1 fruit fly cellular context compared by ENCODE assay signal in the genomic region with DNA sequence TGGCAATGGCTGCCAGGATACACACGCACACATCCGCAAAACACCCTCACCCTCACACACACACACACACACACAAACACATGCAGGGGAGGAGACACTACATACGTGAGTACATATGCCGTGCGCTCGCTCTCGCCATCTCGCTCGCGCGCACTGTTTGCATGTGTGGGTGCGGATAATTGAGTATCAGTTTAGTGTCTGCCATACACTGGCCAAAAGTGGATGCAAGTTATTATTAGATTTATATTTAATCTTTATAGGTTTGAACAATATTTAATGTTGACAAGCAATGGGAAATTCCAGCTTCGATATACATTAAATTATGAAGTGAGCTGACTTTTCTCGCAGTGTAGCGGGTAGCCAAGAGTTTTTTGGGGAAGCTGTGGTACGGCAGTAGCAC.
TF ChIP-seq lines count a peak whose summit lies in the region.

No protein-coding gene starts in this region.

TF ChIP-seq in whole organism, embryonic, 481 proteins besides CTCF, POLR2A, EP300 and RAD21 (continued from another document and continues in another):
- TF ChIP-seq CG31224 (GFP tag; IDR thresholded peaks at IDR 0.05; lab: Robert Waterston, UW) (no peak), Dp (GFP tag; optimal IDR thresholded peaks at IDR 0.05; lab: Kevin White, UChicago) (no peak), H2.0 (GFP tag; IDR thresholded peaks at IDR 0.05; lab: Robert Waterston, UW) (peak; percentile 54; the same call in 1 of the 2 replicates), wdn (GFP tag; IDR thresholded peaks at IDR 0.05; lab: Robert Waterston, UW) (no peak), dpn (GFP tag; optimal IDR thresholded peaks at IDR 0.05; lab: Kevin White, UChicago) (peak in 1 of 2 experiments; percentile 56), CG3847 (GFP tag; IDR thresholded peaks at IDR 0.05; lab: Robert Waterston, UW) (peak; percentile 50; the same call in 1 of the 2 replicates), Nf-YB (GFP tag; optimal IDR thresholded peaks at IDR 0.05; lab: Kevin White, UChicago) (peak; percentile 77), CG11093 (GFP tag; IDR thresholded peaks at IDR 0.05; lab: Robert Waterston, UW) (peak; percentile 37; the same call in 1 of the 3 replicates), otp (GFP tag; IDR thresholded peaks at IDR 0.05; lab: Robert Waterston, UW) (0 out of 3 replicates have a peak, but pooled peaks have one; percentile 44), D (optimal IDR thresholded peaks at IDR 0.05; lab: Kevin White, UChicago) (no peak), D (GFP tag; optimal IDR thresholded peaks at IDR 0.05; lab: Kevin White, UChicago) (peak; percentile 45), Camta (GFP tag; optimal IDR thresholded peaks at IDR 0.05; lab: Kevin White, UChicago) (no peak), twi (tag; optimal IDR thresholded peaks at IDR 0.05; lab: Kevin White, UChicago) (peak; percentile 66), CG7839 (tag; optimal IDR thresholded peaks at IDR 0.05; lab: Kevin White, UChicago) (peak; percentile 79), CG4424 (GFP tag; optimal IDR thresholded peaks at IDR 0.05; lab: Kevin White, UChicago) (peak; percentile 69), ind (GFP tag; optimal IDR thresholded peaks at IDR 0.05; lab: Kevin White, UChicago) (peak; percentile 41), zen (tag; optimal IDR thresholded peaks at IDR 0.05; lab: Kevin White, UChicago) (peak; percentile 86), pho (GFP tag; optimal IDR thresholded peaks at IDR 0.05; lab: Kevin White, UChicago) (no peak), Atf-2 (GFP tag; optimal IDR thresholded peaks at IDR 0.05; lab: Kevin White, UChicago) (no peak), Usf (GFP tag; optimal IDR thresholded peaks at IDR 0.05; lab: Kevin White, UChicago) (peak; percentile 17), CG14710 (tag; optimal IDR thresholded peaks at IDR 0.05; lab: Kevin White, UChicago) (peak; percentile 60), CG18599 (GFP tag; optimal IDR thresholded peaks at IDR 0.05; lab: Kevin White, UChicago) (peak; percentile 84), Kr (GFP tag; optimal IDR thresholded peaks at IDR 0.05; lab: Kevin White, UChicago) (no peak), tin (GFP tag; optimal IDR thresholded peaks at IDR 0.05; lab: Kevin White, UChicago) (peak; percentile 73), Antp (GFP tag; optimal IDR thresholded peaks at IDR 0.05; lab: Kevin White, UChicago) (no peak), CG4617 (GFP tag; optimal IDR thresholded peaks at IDR 0.05; lab: Kevin White, UChicago; ENCODE audit: borderline replicate concordance) (peak; percentile 5), CG17359 (tag; optimal IDR thresholded peaks at IDR 0.05; lab: Kevin White, UChicago) (peak; percentile 70), CG6272 (GFP tag; IDR thresholded peaks at IDR 0.05; lab: Robert Waterston, UW) (0 out of 2 replicates have a peak, but pooled peaks have one; percentile 7), Lhr (GFP tag; optimal IDR thresholded peaks at IDR 0.05; lab: Kevin White, UChicago) (no peak), crol (GFP tag; IDR thresholded peaks at IDR 0.05; lab: Robert Waterston, UW) (no peak), Tbp (GFP tag; optimal IDR thresholded peaks at IDR 0.05; lab: Kevin White, UChicago) (no peak), CG13424 (tag; optimal IDR thresholded peaks at IDR 0.05; lab: Kevin White, UChicago) (peak; percentile 75), CG12299 (tag; optimal IDR thresholded peaks at IDR 0.05; lab: Kevin White, UChicago) (peak; percentile 41), ssp (GFP tag; IDR thresholded peaks at IDR 0.05; lab: Robert Waterston, UW) (no peak; the same call in 1 of the 2 replicates), abd-A (tag; optimal IDR thresholded peaks at IDR 0.05; lab: Kevin White, UChicago) (peak; percentile 65), CG6254 (GFP tag; optimal IDR thresholded peaks at IDR 0.05; lab: Kevin White, UChicago) (peak; percentile 64), CG11695 (GFP tag; IDR thresholded peaks at IDR 0.05; lab: Robert Waterston, UW) (0 out of 3 replicates have a peak, but pooled peaks have one; percentile 27), Sry-δ (GFP tag; optimal IDR thresholded peaks at IDR 0.05; lab: Kevin White, UChicago) (no peak), Asciz (GFP tag; optimal IDR thresholded peaks at IDR 0.05; lab: Kevin White, UChicago) (peak; percentile 9), CG15601 (tag; optimal IDR thresholded peaks at IDR 0.05; lab: Kevin White, UChicago) (peak; percentile 28), Stat92E (GFP tag; optimal IDR thresholded peaks at IDR 0.05; lab: Kevin White, UChicago) (no peak), lab (GFP tag; optimal IDR thresholded peaks at IDR 0.05; lab: Kevin White, UChicago) (peak; percentile 82), D19B (GFP tag; optimal IDR thresholded peaks at IDR 0.05; lab: Kevin White, UChicago) (peak; percentile 17), CG10654 (GFP tag; optimal IDR thresholded peaks at IDR 0.05; lab: Kevin White, UChicago) (peak; percentile 43), CG30431 (GFP tag; optimal IDR thresholded peaks at IDR 0.05; lab: Kevin White, UChicago) (peak; percentile 56), gem (tag; optimal IDR thresholded peaks at IDR 0.05; lab: Kevin White, UChicago) (peak; percentile 80), Sox102F (GFP tag; optimal IDR thresholded peaks at IDR 0.05; lab: Kevin White, UChicago) (peak; percentile 58), CG17186 (GFP tag; optimal IDR thresholded peaks at IDR 0.05; lab: Kevin White, UChicago) (no peak), slp2 (GFP tag; optimal IDR thresholded peaks at IDR 0.05; lab: Kevin White, UChicago) (no peak), CG18011 (GFP tag; optimal IDR thresholded peaks at IDR 0.05; lab: Kevin White, UChicago) (no peak), ap (GFP tag; IDR thresholded peaks at IDR 0.05; lab: Robert Waterston, UW) (0 out of 2 replicates have a peak, but pooled peaks have one; percentile 34), stc (GFP tag; IDR thresholded peaks at IDR 0.05; lab: Robert Waterston, UW) (0 out of 2 replicates have a peak, but pooled peaks have one; percentile 38), CG31365 (tag; optimal IDR thresholded peaks at IDR 0.05; lab: Kevin White, UChicago) (peak; percentile 27), CG9215 (GFP tag; IDR thresholded peaks at IDR 0.05; lab: Robert Waterston, UW) (no peak), wor (GFP tag; IDR thresholded peaks at IDR 0.05; lab: Robert Waterston, UW) (peak; percentile 44), rib (GFP tag; IDR thresholded peaks at IDR 0.05; lab: Robert Waterston, UW) (no peak), tna (GFP tag; IDR thresholded peaks at IDR 0.05; lab: Robert Waterston, UW; ENCODE audit: partially characterized antibody) (no peak), BtbVII (GFP tag; optimal IDR thresholded peaks at IDR 0.05; lab: Kevin White, UChicago) (peak; percentile 35), Fer3 (tag; optimal IDR thresholded peaks at IDR 0.05; lab: Kevin White, UChicago) (peak; percentile 54), sob (GFP tag; IDR thresholded peaks at IDR 0.05; lab: Robert Waterston, UW) (peak; percentile 63; the same call in 1 of the 2 replicates), dati (GFP tag; IDR thresholded peaks at IDR 0.05; lab: Robert Waterston, UW) (no peak), Mes4 (GFP tag; optimal IDR thresholded peaks at IDR 0.05; lab: Kevin White, UChicago) (peak; percentile 7), bigmax (GFP tag; optimal IDR thresholded peaks at IDR 0.05; lab: Kevin White, UChicago) (no peak), CG16813 (GFP tag; IDR thresholded peaks at IDR 0.05; lab: Robert Waterston, UW; ENCODE audit: partially characterized antibody) (no peak), Hand (GFP tag; optimal IDR thresholded peaks at IDR 0.05; lab: Kevin White, UChicago) (peak; percentile 71), Hr78 (GFP tag; optimal IDR thresholded peaks at IDR 0.05; lab: Kevin White, UChicago) (no peak), dan (GFP tag; IDR thresholded peaks at IDR 0.05; lab: Robert Waterston, UW) (no peak), lov (optimal IDR thresholded peaks at IDR 0.05; lab: Kevin White, UChicago) (no peak), lov (GFP tag; IDR thresholded peaks at IDR 0.05; lab: Robert Waterston, UW) (no peak), croc (GFP tag; conservative IDR thresholded peaks at IDR 0.05; lab: Robert Waterston, UW) (peak; percentile 44; the same call in 2 of the 3 replicates), CHES-1-like (GFP tag; optimal IDR thresholded peaks at IDR 0.05; lab: Kevin White, UChicago) (no peak), dmrt99B (tag; optimal IDR thresholded peaks at IDR 0.05; lab: Kevin White, UChicago) (peak; percentile 73), H15 (GFP tag; IDR thresholded peaks at IDR 0.05; lab: Robert Waterston, UW) (peak; percentile 15; the same call in 1 of the 3 replicates), CG4282 (GFP tag; optimal IDR thresholded peaks at IDR 0.05; lab: Kevin White, UChicago) (no peak), CG11456 (GFP tag; IDR thresholded peaks at IDR 0.05; lab: Robert Waterston, UW) (no peak), CG1792 (GFP tag; optimal IDR thresholded peaks at IDR 0.05; lab: Kevin White, UChicago) (no peak), dmrt11E (tag; optimal IDR thresholded peaks at IDR 0.05; lab: Kevin White, UChicago) (peak; percentile 77), Dek (tag; optimal IDR thresholded peaks at IDR 0.05; lab: Kevin White, UChicago) (peak; percentile 64), CG10543 (GFP tag; optimal IDR thresholded peaks at IDR 0.05; lab: Kevin White, UChicago) (peak; percentile 56), CG17385 (GFP tag; optimal IDR thresholded peaks at IDR 0.05; lab: Kevin White, UChicago) (peak; percentile 61), Hr39 (optimal IDR thresholded peaks at IDR 0.05; lab: Kevin White, UChicago) (no peak), CG10959 (GFP tag; IDR thresholded peaks at IDR 0.05; lab: Robert Waterston, UW) (peak; percentile 72), unpg (GFP tag; optimal IDR thresholded peaks at IDR 0.05; lab: Kevin White, UChicago) (peak; percentile 77), CG7963 (GFP tag; IDR thresholded peaks at IDR 0.05; lab: Robert Waterston, UW; ENCODE audit: partially characterized antibody) (no peak), dimm (GFP tag; IDR thresholded peaks at IDR 0.05; lab: Robert Waterston, UW) (no peak), repo (GFP tag; optimal IDR thresholded peaks at IDR 0.05; lab: Kevin White, UChicago) (no peak), Nf-YC (tag; optimal IDR thresholded peaks at IDR 0.05; lab: Kevin White, UChicago) (peak; percentile 85), Taf1 (GFP tag; IDR thresholded peaks at IDR 0.05; lab: Robert Waterston, UW) (peak; percentile 41; the same call in 1 of the 2 replicates), emc (GFP tag; optimal IDR thresholded peaks at IDR 0.05; lab: Kevin White, UChicago) (no peak), lola (GFP tag; optimal IDR thresholded peaks at IDR 0.05; lab: Kevin White, UChicago) (peak in 1 of 3 experiments; percentile 74), CG9817 (tag; optimal IDR thresholded peaks at IDR 0.05; lab: Kevin White, UChicago) (peak; percentile 57), CG14667 (GFP tag; IDR thresholded peaks at IDR 0.05; lab: Robert Waterston, UW) (peak; percentile 36; the same call in 1 of the 2 replicates), CG2712 (tag; optimal IDR thresholded peaks at IDR 0.05; lab: Kevin White, UChicago) (peak; percentile 81), sna (GFP tag; IDR thresholded peaks at IDR 0.05; lab: Robert Waterston, UW; ENCODE audit: partially characterized antibody) (no peak), vnd (GFP tag; IDR thresholded peaks at IDR 0.05; lab: Robert Waterston, UW; ENCODE audit: partially characterized antibody) (no peak), CG7786 (GFP tag; optimal IDR thresholded peaks at IDR 0.05; lab: Kevin White, UChicago) (peak; percentile 25), CG11398 (GFP tag; optimal IDR thresholded peaks at IDR 0.05; lab: Kevin White, UChicago) (no peak), CG4854 (GFP tag; optimal IDR thresholded peaks at IDR 0.05; lab: Kevin White, UChicago) (peak; percentile 9), Oaz (GFP tag; IDR thresholded peaks at IDR 0.05; lab: Robert Waterston, UW) (0 out of 2 replicates have a peak, but pooled peaks have one; percentile 41), org-1 (GFP tag; optimal IDR thresholded peaks at IDR 0.05; lab: Kevin White, UChicago) (peak; percentile 33), eyg (GFP tag; optimal IDR thresholded peaks at IDR 0.05; lab: Kevin White, UChicago) (no peak), CG9727 (GFP tag; optimal IDR thresholded peaks at IDR 0.05; lab: Kevin White, UChicago) (peak; percentile 83), mirr (GFP tag; optimal IDR thresholded peaks at IDR 0.05; lab: Kevin White, UChicago) (peak; percentile 11), CG32767 (GFP tag; IDR thresholded peaks at IDR 0.05; lab: Robert Waterston, UW) (no peak), CG8478 (optimal IDR thresholded peaks at IDR 0.05; lab: Kevin White, UChicago) (no peak), pros (GFP tag; optimal IDR thresholded peaks at IDR 0.05; lab: Kevin White, UChicago) (no peak), CG16779 (GFP tag; IDR thresholded peaks at IDR 0.05; lab: Robert Waterston, UW) (no peak), CG16815 (GFP tag; optimal IDR thresholded peaks at IDR 0.05; lab: Kevin White, UChicago) (peak; percentile 61), fd3F (GFP tag; optimal IDR thresholded peaks at IDR 0.05; lab: Kevin White, UChicago) (peak; percentile 8), Elba2 (GFP tag; optimal IDR thresholded peaks at IDR 0.05; lab: Kevin White, UChicago) (no peak), pan (optimal IDR thresholded peaks at IDR 0.05; lab: Kevin White, UChicago) (no peak), pan (GFP tag; optimal IDR thresholded peaks at IDR 0.05 in 1 of 2, IDR thresholded peaks at IDR 0.05 in 1 of 2) (peak in 1 of 2 experiments; percentile 39), sug (tag; optimal IDR thresholded peaks at IDR 0.05; lab: Kevin White, UChicago) (peak; percentile 45), Doc2 (GFP tag; IDR thresholded peaks at IDR 0.05; lab: Robert Waterston, UW) (no peak), CoRest (tag; optimal IDR thresholded peaks at IDR 0.05; lab: Kevin White, UChicago) (peak; percentile 74), CG13123 (GFP tag; optimal IDR thresholded peaks at IDR 0.05; lab: Kevin White, UChicago) (peak; percentile 18), CG12155 (GFP tag; optimal IDR thresholded peaks at IDR 0.05; lab: Kevin White, UChicago) (peak; percentile 29), CG14050 (GFP tag; IDR thresholded peaks at IDR 0.05; lab: Robert Waterston, UW) (no peak), lilli (GFP tag; optimal IDR thresholded peaks at IDR 0.05; lab: Kevin White, UChicago) (peak; percentile 53), CG12236 (GFP tag; optimal IDR thresholded peaks at IDR 0.05; lab: Kevin White, UChicago) (no peak), yki (optimal IDR thresholded peaks at IDR 0.05; lab: Kevin White, UChicago) (no peak), CG10267 (tag; optimal IDR thresholded peaks at IDR 0.05; lab: Kevin White, UChicago) (peak; percentile 58), her (GFP tag; optimal IDR thresholded peaks at IDR 0.05; lab: Kevin White, UChicago) (no peak), cato (GFP tag; optimal IDR thresholded peaks at IDR 0.05; lab: Kevin White, UChicago; ENCODE audit: borderline replicate concordance) (no peak), CG10431 (GFP tag; optimal IDR thresholded peaks at IDR 0.05; lab: Kevin White, UChicago) (peak; percentile 25)
